Worm (Caenorhabditis elegans): ENCODE measurements around the gene Y54E2A.4.
"Not testable (repeated sequence)": the region's sequence is repeated elsewhere in the genome, so short reads cannot be mapped to it uniquely, and the experiment has no call there.

Y54E2A.4 gene

DNA sequence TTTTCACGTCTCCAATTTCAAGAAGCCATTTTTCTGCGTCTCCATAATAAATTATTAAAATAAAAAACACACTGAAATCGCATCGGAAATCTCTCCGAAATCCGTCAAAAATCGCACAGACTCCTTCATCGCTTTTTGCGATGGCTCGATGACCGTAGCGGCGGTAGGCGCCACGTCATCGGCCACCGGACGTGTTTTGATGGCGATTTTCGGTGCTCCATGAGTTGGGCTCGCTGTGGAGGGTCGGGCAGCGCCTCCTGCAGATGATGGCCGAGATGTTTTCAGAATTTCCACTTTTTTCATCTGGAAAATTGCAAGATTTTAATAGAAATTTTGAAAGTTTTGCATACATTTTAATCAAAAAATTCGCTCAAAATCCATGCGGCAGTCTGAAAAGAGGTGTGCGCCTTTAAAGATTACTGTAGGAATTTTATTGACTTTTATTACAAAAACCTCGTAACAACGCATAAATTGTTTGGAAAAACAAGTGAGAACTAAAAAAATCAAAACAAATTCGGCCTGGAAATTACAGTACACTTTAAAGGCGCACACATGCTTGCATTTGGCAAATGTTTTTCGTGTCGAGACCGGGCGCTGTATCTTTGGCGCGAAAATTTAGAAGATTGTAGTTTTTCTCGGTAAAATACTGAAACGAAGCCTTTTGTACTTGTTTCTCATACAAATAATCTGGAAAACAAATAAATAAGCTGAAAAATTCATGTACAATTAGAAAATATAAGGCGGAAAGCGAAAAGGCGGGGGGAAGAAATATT lies 2.0 kb upstream of the Y54E2A.4 start, which contains the start of gene smg-9 (continued):
- TF ChIP-seq sea-2 (GFP tag; IDR thresholded peaks at IDR 0.05) (no peak), F49E8.2 (tag; optimal IDR thresholded peaks at IDR 0.05; ENCODE audit: insufficient read depth) (peak; percentile 51), Y79H2A.3 (GFP tag; conservative IDR thresholded peaks at IDR 0.05) (no peak), somi-1 (GFP tag; optimal IDR thresholded peaks at IDR 0.05) (no peak), ekl-4 (GFP tag; IDR thresholded peaks at IDR 0.05) (no peak), atf-7 (tag; optimal IDR thresholded peaks at IDR 0.05) (no peak), let-607 (tag; optimal IDR thresholded peaks at IDR 0.05) (no peak), pha-4 (tag; optimal IDR thresholded peaks at IDR 0.05) (no peak), ccch-3 (GFP tag; optimal IDR thresholded peaks at IDR 0.05) (no peak), D2030.7 (GFP tag; IDR thresholded peaks at IDR 0.05) (0 out of 2 replicates have a peak, but pooled peaks have one; percentile 32), sdz-38 (tag; optimal IDR thresholded peaks at IDR 0.05) (no peak)

DNA sequence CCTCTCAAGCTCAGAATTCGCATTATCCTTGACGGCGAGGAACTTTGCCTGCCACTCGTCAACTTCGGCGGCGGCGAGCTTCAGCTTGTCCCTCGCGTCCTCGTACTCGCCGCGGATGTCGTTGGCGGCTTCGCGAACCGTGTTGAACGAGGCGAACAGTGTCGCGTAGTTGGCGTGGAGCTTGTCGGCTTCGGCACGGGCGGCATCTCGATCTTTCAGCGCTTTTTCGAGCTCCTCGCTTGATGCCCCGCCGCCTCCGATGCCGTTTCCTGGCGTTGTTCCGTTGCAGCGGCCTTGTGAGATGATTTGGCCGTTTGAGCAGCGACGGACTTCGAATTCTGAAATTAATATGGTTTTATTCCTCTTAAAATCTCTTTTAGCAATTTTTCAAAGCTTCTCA lies 1.2 kb upstream of the Y54E2A.4 start:
- TF ChIP-seq hmg-1.2 (GFP tag; IDR thresholded peaks at IDR 0.05) (no peak), egrh-3 (GFP tag; IDR thresholded peaks at IDR 0.05) (peak; percentile 79; the same call in 1 of the 2 replicates), zfh-2 (GFP tag; conservative IDR thresholded peaks at IDR 0.05) (peak; percentile 89)

DNA sequence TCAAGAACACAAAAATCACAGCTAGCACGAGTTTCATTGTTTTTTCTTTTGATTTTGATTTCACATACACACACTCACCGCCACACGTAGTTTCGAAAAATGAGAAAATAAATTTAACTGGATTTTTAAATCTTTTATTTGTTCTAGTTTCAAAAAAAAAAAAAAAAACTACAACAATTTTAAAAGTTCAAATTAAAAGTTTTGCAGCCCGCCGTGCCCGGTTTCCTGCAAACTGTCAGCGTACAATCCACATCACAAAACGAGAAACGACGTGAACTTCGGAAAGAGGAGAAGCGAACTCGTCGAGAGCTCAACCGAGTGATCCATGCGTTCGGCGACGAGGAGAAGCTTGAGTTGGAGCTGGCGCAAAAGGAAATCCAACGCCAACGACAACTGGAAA lies 3.3 kb downstream of the Y54E2A.4 start, which contains the start of gene Y54E2A.5:
Gene Y54E2A.5 (minus strand): TSS at position 101 of the 400 bp plus-strand sequence.
- TF ChIP-seq sea-2 (GFP tag; IDR thresholded peaks at IDR 0.05): no peak
- no peak for TF ChIP-seq F33H1.4 (GFP tag; IDR thresholded peaks at IDR 0.05)
- TF ChIP-seq lin-26 (GFP tag; IDR thresholded peaks at IDR 0.05): no peak
- no peak for TF ChIP-seq akir-1 (GFP tag; optimal IDR thresholded peaks at IDR 0.05)
- TF ChIP-seq zfh-2 (GFP tag; conservative IDR thresholded peaks at IDR 0.05): no peak
- TF ChIP-seq hlh-12 (tag; optimal IDR thresholded peaks at IDR 0.05): no peak
- TF ChIP-seq T07F8.4 (tag; optimal IDR thresholded peaks at IDR 0.05): no peak
- TF ChIP-seq snpc-4 (GFP tag; optimal IDR thresholded peaks at IDR 0.05): no peak
- no peak for TF ChIP-seq snpc-4 (tag; optimal IDR thresholded peaks at IDR 0.05)
- no peak for TF ChIP-seq dpff-1 (tag; optimal IDR thresholded peaks at IDR 0.05)
- no peak for TF ChIP-seq madf-6 (GFP tag; IDR thresholded peaks at IDR 0.05)
- TF ChIP-seq egl-44 (GFP tag; IDR thresholded peaks at IDR 0.05): no peak
- no peak for TF ChIP-seq rec-8 (tag; optimal IDR thresholded peaks at IDR 0.05)
- no peak for TF ChIP-seq ets-4 (GFP tag; optimal IDR thresholded peaks at IDR 0.05)
- no peak for TF ChIP-seq hlh-26 (GFP tag; conservative IDR thresholded peaks at IDR 0.05)
- TF ChIP-seq ztf-26 (tag; optimal IDR thresholded peaks at IDR 0.05): no peak
- no peak for TF ChIP-seq unc-130 (GFP tag; optimal IDR thresholded peaks at IDR 0.05)
- TF ChIP-seq ceh-91 (GFP tag; IDR thresholded peaks at IDR 0.05): no peak
- no peak for TF ChIP-seq him-1 (tag; optimal IDR thresholded peaks at IDR 0.05)

DNA sequence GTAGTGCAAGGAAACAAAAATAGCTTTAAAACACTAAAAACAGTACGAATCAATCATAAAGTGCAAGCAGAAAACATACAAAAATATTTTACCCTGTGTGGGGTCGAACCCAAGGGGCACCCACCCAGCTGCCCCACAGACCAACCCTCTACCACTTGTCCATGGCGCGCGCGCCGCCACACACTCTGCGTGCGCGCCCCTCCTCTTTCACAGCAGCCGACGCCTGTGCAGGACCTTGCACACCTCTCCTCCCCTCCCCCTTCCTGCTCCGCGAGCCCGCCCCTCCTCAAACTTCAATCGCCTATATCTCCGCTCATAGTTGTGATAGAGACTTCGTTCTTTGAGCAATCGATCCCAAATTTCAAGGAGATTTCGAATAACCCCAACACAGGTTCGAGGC lies 8.1 kb downstream of the Y54E2A.4 start:
- TF ChIP-seq D2030.7 (GFP tag; IDR thresholded peaks at IDR 0.05) (peak; percentile 95), nfyb-1 (GFP tag; IDR thresholded peaks at IDR 0.05) (peak; percentile 74; the same call in 1 of the 2 replicates), ztf-28 (GFP tag; IDR thresholded peaks at IDR 0.05) (peak; percentile 59; the same call in 1 of the 2 replicates), Y95B8A.8 (GFP tag; IDR thresholded peaks at IDR 0.05) (peak; percentile 67; the same call in 1 of the 2 replicates), pbrm-1 (GFP tag; IDR thresholded peaks at IDR 0.05) (peak; percentile 88), Y53G8AR.9 (GFP tag; conservative IDR thresholded peaks at IDR 0.05) (peak; percentile 63; the same call in 1 of the 2 replicates), madf-6 (GFP tag; IDR thresholded peaks at IDR 0.05) (peak; percentile 71), lin-26 (GFP tag; IDR thresholded peaks at IDR 0.05) (peak; percentile 100), rcor-1 (GFP tag; IDR thresholded peaks at IDR 0.05) (peak; percentile 74), snpc-4 (tag; optimal IDR thresholded peaks at IDR 0.05) (peak in 1 of 4 experiments; percentile 68), hsf-1 (GFP tag; IDR thresholded peaks at IDR 0.05) (peak; percentile 62; the same call in 1 of the 2 replicates), F33H1.4 (GFP tag; IDR thresholded peaks at IDR 0.05) (peak; percentile 65), egrh-3 (GFP tag; IDR thresholded peaks at IDR 0.05) (peak; percentile 99), hmg-1.2 (GFP tag; IDR thresholded peaks at IDR 0.05) (0 out of 2 replicates have a peak, but pooled peaks have one; percentile 34), attf-6 (GFP tag; IDR thresholded peaks at IDR 0.05) (peak; percentile 53; the same call in 1 of the 2 replicates), ekl-4 (GFP tag; IDR thresholded peaks at IDR 0.05) (peak; percentile 72; the same call in 1 of the 2 replicates), mcd-1 (GFP tag; IDR thresholded peaks at IDR 0.05) (peak; percentile 80), dox-1 (GFP tag; IDR thresholded peaks at IDR 0.05) (peak; percentile 87)
- not testable (repeated sequence) for TF ChIP-seq snpc-4 (GFP tag; optimal IDR thresholded peaks at IDR 0.05)
